Worm (Caenorhabditis elegans): ENCODE measurements around the gene C44H4.4.

The C44H4.4 gene

DNA sequence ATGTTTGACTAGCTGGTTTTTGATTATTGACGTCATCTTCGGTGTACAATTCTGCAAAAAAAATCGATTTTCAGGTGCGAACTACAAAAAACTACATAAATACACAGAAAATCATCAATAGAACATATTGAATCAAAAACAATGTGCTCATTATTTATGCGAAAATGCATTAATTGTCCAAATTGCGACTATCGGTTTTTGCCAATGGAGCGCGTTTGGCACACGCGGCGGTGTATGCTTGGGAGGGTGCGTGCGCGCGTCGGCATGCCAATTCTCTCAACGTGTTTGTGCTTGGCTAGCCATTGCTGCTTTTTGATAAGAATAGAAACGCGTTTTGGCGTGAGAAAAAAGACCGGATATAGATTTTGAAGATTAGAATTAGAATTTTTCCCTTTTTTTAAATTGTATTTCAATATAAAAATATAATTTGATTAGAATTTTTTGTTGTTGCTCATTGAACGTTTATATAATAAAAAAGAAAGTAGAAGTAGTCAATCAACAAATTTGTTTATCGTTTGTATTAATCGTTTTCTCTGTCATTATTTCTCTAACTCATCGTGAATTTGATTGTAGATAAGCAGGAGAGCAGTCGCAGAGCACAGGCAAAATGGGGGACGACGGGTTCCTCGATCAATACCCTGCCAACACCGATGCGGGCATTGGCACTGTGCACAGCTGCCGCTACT lies at the start of gene C44H4.4, which contains the start of gene tap-1:
TSS of gene C44H4.4 (minus strand) at position 51 of the 686 bp plus-strand sequence.
TSS of gene tap-1 (plus strand) at position 574 of the 686 bp plus-strand sequence.
- TF ChIP-seq egl-27 (tag; optimal IDR thresholded peaks at IDR 0.05): no peak
- peak; percentile 44 for TF ChIP-seq fos-1 (tag; optimal IDR thresholded peaks at IDR 0.05)
- TF ChIP-seq crh-2 (tag; optimal IDR thresholded peaks at IDR 0.05): peak; percentile 2
- TF ChIP-seq C34F6.9 (tag; optimal IDR thresholded peaks at IDR 0.05): peak; percentile 43
- no peak for TF ChIP-seq blmp-1 (tag; optimal IDR thresholded peaks at IDR 0.05; ENCODE audit: insufficient read depth)
- TF ChIP-seq lin-11 (tag; optimal IDR thresholded peaks at IDR 0.05): peak; percentile 37
- peak; percentile 78 for TF ChIP-seq unc-55 (GFP tag; optimal IDR thresholded peaks at IDR 0.05)
- TF ChIP-seq ztf-1 (GFP tag; conservative IDR thresholded peaks at IDR 0.05): no peak
- TF ChIP-seq lsy-2 (tag; optimal IDR thresholded peaks at IDR 0.05): peak in 1 of 2 experiments; percentile 9
- peak; percentile 19 for TF ChIP-seq F13H6.1 (tag; optimal IDR thresholded peaks at IDR 0.05)

DNA sequence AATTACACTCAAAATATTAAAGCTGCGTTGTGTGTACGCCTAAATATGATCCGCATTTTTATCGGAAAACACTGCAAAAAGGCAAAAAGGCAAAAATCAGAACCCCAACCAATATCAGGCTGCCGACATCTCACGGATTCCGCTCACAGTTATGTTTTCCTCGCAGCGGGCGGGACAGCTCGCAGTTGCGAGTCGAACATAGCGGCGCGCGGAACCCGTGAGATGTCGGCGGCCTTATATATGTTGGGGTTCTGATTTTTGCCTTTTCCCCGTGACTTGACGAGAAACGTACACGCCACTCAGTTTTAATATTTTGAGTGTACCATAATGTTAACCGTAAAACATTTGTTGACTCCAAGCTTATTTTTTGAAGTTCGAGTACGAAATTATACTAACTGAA lies 48.5 kb upstream of the C44H4.4 start:
- peak; percentile 85 for TF ChIP-seq snpc-4 (tag; optimal IDR thresholded peaks at IDR 0.05)
- TF ChIP-seq alr-1 (tag; optimal IDR thresholded peaks at IDR 0.05): no peak

DNA sequence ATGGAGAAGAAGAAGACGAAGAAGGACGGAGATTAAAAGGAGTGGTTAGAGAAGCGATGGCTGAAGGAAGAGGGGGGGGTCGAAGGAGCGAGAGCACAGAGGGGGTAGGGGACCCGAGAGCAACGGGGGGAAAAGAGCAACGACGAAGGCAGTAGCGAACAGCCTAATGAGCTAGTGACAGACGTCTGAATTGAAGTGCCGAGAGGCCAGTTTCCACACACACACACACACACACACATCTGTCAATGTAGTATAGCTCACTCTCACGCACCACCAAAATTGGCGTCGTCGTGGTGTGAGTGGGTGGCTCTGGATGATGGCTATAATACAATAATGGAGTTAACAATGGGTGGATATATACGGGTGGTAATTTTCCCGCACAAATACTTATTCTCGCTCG lies 47.8 kb upstream of the C44H4.4 start:
- TF ChIP-seq mdl-1 (tag; optimal IDR thresholded peaks at IDR 0.05): no peak
- no peak for TF ChIP-seq ZK546.5 (tag; optimal IDR thresholded peaks at IDR 0.05)
- TF ChIP-seq nhr-129 (tag; optimal IDR thresholded peaks at IDR 0.05): peak; percentile 27
- TF ChIP-seq C34F6.9 (tag; optimal IDR thresholded peaks at IDR 0.05): peak; percentile 45
- no peak for TF ChIP-seq snpc-4 (tag; optimal IDR thresholded peaks at IDR 0.05)
- TF ChIP-seq fos-1 (tag; optimal IDR thresholded peaks at IDR 0.05): no peak
- peak; percentile 18 for TF ChIP-seq Y55F3AM.14 (GFP tag; optimal IDR thresholded peaks at IDR 0.05)
- TF ChIP-seq lin-11 (tag; optimal IDR thresholded peaks at IDR 0.05): peak; percentile 57
- no peak for TF ChIP-seq sem-4 (tag; optimal IDR thresholded peaks at IDR 0.05)
- TF ChIP-seq elt-1 (tag; optimal IDR thresholded peaks at IDR 0.05): no peak
- no peak for TF ChIP-seq nhr-25 (tag; optimal IDR thresholded peaks at IDR 0.05)
- peak; percentile 29 for TF ChIP-seq lin-13 (GFP tag; optimal IDR thresholded peaks at IDR 0.05)
- TF ChIP-seq sma-3 (GFP tag; optimal IDR thresholded peaks at IDR 0.05): no peak
- no peak for TF ChIP-seq blmp-1 (tag; optimal IDR thresholded peaks at IDR 0.05; ENCODE audit: insufficient read depth)
- TF ChIP-seq nhr-21 (tag; optimal IDR thresholded peaks at IDR 0.05): no peak
- no peak for TF ChIP-seq R02D3.7 (tag; optimal IDR thresholded peaks at IDR 0.05)
- no peak for TF ChIP-seq ztf-1 (GFP tag; conservative IDR thresholded peaks at IDR 0.05)
- no peak for TF ChIP-seq aly-2 (tag; optimal IDR thresholded peaks at IDR 0.05)
- TF ChIP-seq nhr-6 (tag; optimal IDR thresholded peaks at IDR 0.05): no peak
- TF ChIP-seq unc-62 (GFP tag; optimal IDR thresholded peaks at IDR 0.05): no peak
- TF ChIP-seq unc-55 (GFP tag; optimal IDR thresholded peaks at IDR 0.05): peak; percentile 54
- TF ChIP-seq skn-1 (tag; optimal IDR thresholded peaks at IDR 0.05): no peak
- TF ChIP-seq sma-9 (GFP tag; optimal IDR thresholded peaks at IDR 0.05): peak; percentile 18
- TF ChIP-seq sma-9 (tag; optimal IDR thresholded peaks at IDR 0.05): no peak
- TF ChIP-seq peb-1 (tag; optimal IDR thresholded peaks at IDR 0.05): no peak
- no peak for TF ChIP-seq mab-5 (tag; optimal IDR thresholded peaks at IDR 0.05)
- no peak for TF ChIP-seq ceh-82 (tag; optimal IDR thresholded peaks at IDR 0.05)
- peak; percentile 59 for TF ChIP-seq zag-1 (tag; optimal IDR thresholded peaks at IDR 0.05)
- TF ChIP-seq dmd-4 (tag; optimal IDR thresholded peaks at IDR 0.05): no peak
- TF ChIP-seq elt-3 (tag; optimal IDR thresholded peaks at IDR 0.05): no peak
- no peak for TF ChIP-seq ama-1 (optimal IDR thresholded peaks at IDR 0.05)
- peak; percentile 18 for TF ChIP-seq crh-2 (tag; optimal IDR thresholded peaks at IDR 0.05)

DNA sequence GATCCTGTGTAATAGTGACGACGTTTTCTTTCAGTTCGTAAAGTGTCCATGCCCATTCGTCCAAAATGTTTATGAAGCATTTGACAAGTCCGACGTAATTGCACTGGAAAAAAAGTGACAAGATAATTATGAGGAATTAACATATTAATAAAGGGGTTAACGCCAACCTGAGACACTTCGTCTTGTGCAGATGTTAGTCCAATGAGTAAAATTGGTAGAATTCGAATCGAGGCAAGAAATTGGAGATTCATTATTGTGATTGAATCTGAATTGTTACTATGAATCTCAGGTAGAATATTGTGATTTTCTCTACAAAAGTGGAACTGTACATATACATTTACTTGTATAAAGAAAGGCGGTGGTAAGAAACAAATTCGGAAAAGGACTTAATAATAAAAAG lies 47.3 kb upstream of the C44H4.4 start, which contains the start of gene F54E4.3:
TSS of gene F54E4.3 (minus strand) at position 265 of the 400 bp plus-strand sequence.
- TF ChIP-seq egl-27 (tag; optimal IDR thresholded peaks at IDR 0.05) (no peak), mbf-1 (tag; optimal IDR thresholded peaks at IDR 0.05) (no peak), unc-55 (GFP tag; optimal IDR thresholded peaks at IDR 0.05) (no peak), Y55F3AM.14 (GFP tag; optimal IDR thresholded peaks at IDR 0.05) (no peak), nhr-10 (tag; optimal IDR thresholded peaks at IDR 0.05) (no peak)
